Worm (Caenorhabditis elegans) whole organism, L1 larva: Measurements from ENCODE around the gene C10E2.2.

Experiments
- C04F5.9 ChIP-seq: sonication (generic microtip); optimal IDR thresholded peaks from 2 replicates; lab custom pipeline; 2016; ENCODE audit warnings: missing genetic modification characterization, missing compliant biosample characterization
- C16A3.4 ChIP-seq: fragments of 150-350 bp; optimal IDR thresholded peaks from 2 replicates; lab custom pipeline; 2014; ENCODE audit warnings: missing biosample characterization, missing genetic modification characterization
- F16B12.6 ChIP-seq: fragments of 150-350 bp; optimal IDR thresholded peaks from 2 replicates; lab custom pipeline; 2014; ENCODE audit warnings: missing biosample characterization, missing genetic modification characterization
- Y116A8C.19 ChIP-seq: sonication (generic microtip); optimal IDR thresholded peaks from 2 replicates; lab custom pipeline; 2016; ENCODE audit warnings: missing compliant biosample characterization, missing genetic modification characterization, borderline replicate concordance
- alr-1 ChIP-seq: fragments of 200-800 bp; sonication (Bioruptor generic); optimal IDR thresholded peaks from 2 replicates; lab custom pipeline; 2018; ENCODE audit warnings: borderline replicate concordance, mild to moderate bottlenecking, missing genetic modification characterization, missing compliant biosample characterization
- ceh-63 ChIP-seq: fragments of 200-800 bp; sonication (Bioruptor generic); optimal IDR thresholded peaks from 2 replicates; lab custom pipeline; 2018; ENCODE audit warnings: mild to moderate bottlenecking, missing genetic modification characterization, missing compliant biosample characterization
- ceh-82 ChIP-seq, 3 experiments: fragments of 150-350 bp in 1 of 3; sonication (generic microtip) in 2 of 3; optimal IDR thresholded peaks; 2 replicates each; lab custom pipeline; 2014 to 2017; ENCODE audit warnings: missing biosample characterization in 3 of 3, missing genetic modification characterization in 3 of 3
- ceh-90 ChIP-seq: sonication (generic microtip); optimal IDR thresholded peaks from 2 replicates; lab custom pipeline; 2016; ENCODE audit warnings: missing genetic modification characterization, missing compliant biosample characterization
- ces-1 ChIP-seq: fragments of 150-350 bp; optimal IDR thresholded peaks from 2 replicates; lab custom pipeline; 2014; ENCODE audit warnings: missing biosample characterization, missing genetic modification reagents, missing genetic modification characterization
- dpl-1 ChIP-seq, 3 experiments: fragments of 150-350 bp in 2 of 3; sonication (generic microtip) in 1 of 3; optimal IDR thresholded peaks; 2 replicates each; lab custom pipeline; 2014 to 2017; ENCODE audit warnings: missing biosample characterization in 3 of 3, missing genetic modification characterization in 3 of 3, missing genetic modification reagents in 3 of 3
- dsc-1 ChIP-seq: sonication (generic microtip); optimal IDR thresholded peaks from 2 replicates; lab custom pipeline; 2016; ENCODE audit warnings: mild to moderate bottlenecking, missing genetic modification characterization, missing compliant biosample characterization
- efl-1 ChIP-seq, 4 experiments: fragments of 150-350 bp; optimal IDR thresholded peaks in 3 of 4; peaks in 1 of 4; 1 replicate in 1 of 4; 2 replicates in 3 of 4; lab custom pipeline; 2014; ENCODE audit warnings: missing biosample characterization in 2 of 4, missing genetic modification characterization in 2 of 4, missing genetic modification reagents in 2 of 4
- efl-3 ChIP-seq: fragments of 200-800 bp; sonication (Bioruptor generic); optimal IDR thresholded peaks from 2 replicates; lab custom pipeline; 2018; ENCODE audit warnings: mild to moderate bottlenecking, missing genetic modification characterization, missing compliant biosample characterization
- fkh-8 ChIP-seq: sonication (generic microtip); optimal IDR thresholded peaks from 2 replicates; lab custom pipeline; 2016; ENCODE audit warnings: mild to moderate bottlenecking, missing genetic modification characterization, missing compliant biosample characterization
- hlh-17 ChIP-seq: fragments of 200-800 bp; sonication (Bioruptor generic); optimal IDR thresholded peaks from 2 replicates; lab custom pipeline; 2018; ENCODE audit warnings: missing genetic modification characterization, mild to moderate bottlenecking, missing compliant biosample characterization, moderate library complexity, borderline replicate concordance
- hlh-4 ChIP-seq: sonication (generic microtip); optimal IDR thresholded peaks from 2 replicates; lab custom pipeline; 2016; ENCODE audit warnings: mild to moderate bottlenecking, missing genetic modification characterization, missing compliant biosample characterization
- isw-1 ChIP-seq: fragments of 200-800 bp; sonication (Bioruptor generic); IDR thresholded peaks from 2 replicates; pipeline ENCODE4 v1.3.6; 2022; ENCODE audit warnings: missing genetic modification characterization, missing compliant biosample characterization
- jun-1 ChIP-seq: fragments of 150-350 bp; optimal IDR thresholded peaks from 2 replicates; lab custom pipeline; 2014; ENCODE audit warnings: missing biosample characterization, missing genetic modification reagents, missing genetic modification characterization
- lin-13 ChIP-seq: fragments of 150-350 bp; optimal IDR thresholded peaks from 2 replicates; lab custom pipeline; 2014; ENCODE audit warnings: missing biosample characterization, missing genetic modification reagents, missing genetic modification characterization
- lin-14 ChIP-seq: fragments of 200-800 bp; sonication (Bioruptor generic); optimal IDR thresholded peaks from 2 replicates; lab custom pipeline; 2018; ENCODE audit warnings: mild to moderate bottlenecking, missing genetic modification characterization, moderate library complexity, missing compliant biosample characterization
- lin-39 ChIP-seq: fragments of 150-350 bp; optimal IDR thresholded peaks from 2 replicates; lab custom pipeline; 2014; ENCODE audit warnings: missing biosample characterization, missing genetic modification reagents, missing genetic modification characterization
- lir-3 ChIP-seq: sonication (generic microtip); optimal IDR thresholded peaks from 2 replicates; lab custom pipeline; 2016; ENCODE audit warnings: mild to moderate bottlenecking, missing genetic modification characterization, moderate library complexity, missing compliant biosample characterization; ENCODE audit not compliant: poor library complexity
- lsy-2 ChIP-seq, 2 experiments: fragments of 150-350 bp; optimal IDR thresholded peaks; 2 replicates each; lab custom pipeline; 2014; ENCODE audit warnings: missing biosample characterization in 2 of 2, missing genetic modification characterization in 2 of 2
- mab-9 ChIP-seq: fragments of 200-800 bp; sonication (Bioruptor generic); IDR thresholded peaks from 2 replicates; pipeline ENCODE4 v1.3.6; 2022; ENCODE audit warnings: missing genetic modification reagents, missing genetic modification characterization, missing compliant biosample characterization
- mef-2 ChIP-seq: fragments of 150-350 bp; optimal IDR thresholded peaks from 2 replicates; lab custom pipeline; 2014; ENCODE audit warnings: missing biosample characterization, missing genetic modification characterization
- nhr-11 ChIP-seq: fragments of 150-350 bp; optimal IDR thresholded peaks from 2 replicates; lab custom pipeline; 2014; ENCODE audit warnings: missing biosample characterization, missing genetic modification characterization
- nhr-12 ChIP-seq: sonication (generic microtip); optimal IDR thresholded peaks from 2 replicates; lab custom pipeline; 2017; ENCODE audit warnings: missing biosample characterization, missing genetic modification characterization
- nhr-19 ChIP-seq: fragments of 200-800 bp; sonication (Bioruptor generic); conservative IDR thresholded peaks from 2 replicates; pipeline ENCODE4 v1.3.6; 2022; ENCODE audit warnings: missing genetic modification characterization, missing compliant biosample characterization
- nhr-20 ChIP-seq: sonication (generic microtip); optimal IDR thresholded peaks from 2 replicates; lab custom pipeline; 2016; ENCODE audit warnings: mild to moderate bottlenecking, missing genetic modification characterization, missing compliant biosample characterization
- nhr-76 ChIP-seq: sonication (generic microtip); optimal IDR thresholded peaks from 2 replicates; lab custom pipeline; 2017; ENCODE audit warnings: missing biosample characterization, missing genetic modification characterization
- nhr-85 ChIP-seq: sonication (generic microtip); peaks from one replicate; lab custom pipeline; 2016; ENCODE audit warnings: missing genetic modification characterization, inconsistent platforms, missing compliant biosample characterization
- nhr-90 ChIP-seq: sonication (generic microtip); optimal IDR thresholded peaks from 2 replicates; lab custom pipeline; 2016; ENCODE audit warnings: mild to moderate bottlenecking, missing genetic modification characterization, missing compliant biosample characterization; ENCODE audit not compliant: poor library complexity
- pag-3 ChIP-seq: sonication (generic microtip); optimal IDR thresholded peaks from 2 replicates; lab custom pipeline; 2017; ENCODE audit warnings: missing genetic modification characterization, mild to moderate bottlenecking, missing compliant biosample characterization, antibody characterized with exemption, borderline replicate concordance; ENCODE audit not compliant: insufficient read depth
- pqm-1 ChIP-seq: sonication (generic microtip); optimal IDR thresholded peaks from 3 replicates; lab custom pipeline; 2017; ENCODE audit warnings: missing biosample characterization, missing genetic modification characterization
- rnt-1 ChIP-seq: sonication (generic microtip); optimal IDR thresholded peaks from 2 replicates; lab custom pipeline; 2016; ENCODE audit warnings: mild to moderate bottlenecking, missing genetic modification characterization, moderate library complexity, missing compliant biosample characterization
- skn-1 ChIP-seq: fragments of 150-350 bp; optimal IDR thresholded peaks from 2 replicates; lab custom pipeline; 2014; ENCODE audit warnings: missing biosample characterization, missing genetic modification characterization
- sox-4 ChIP-seq: sonication (generic microtip); optimal IDR thresholded peaks from 2 replicates; lab custom pipeline; 2016; ENCODE audit warnings: missing genetic modification characterization, missing compliant biosample characterization
- sup-37 ChIP-seq: fragments of 200-800 bp; sonication (Bioruptor generic); optimal IDR thresholded peaks from 2 replicates; lab custom pipeline; 2018; ENCODE audit warnings: mild to moderate bottlenecking, missing genetic modification characterization, missing compliant biosample characterization
- swsn-7 ChIP-seq: sonication (generic microtip); optimal IDR thresholded peaks from 2 replicates; lab custom pipeline; 2016; ENCODE audit warnings: missing genetic modification characterization, missing compliant biosample characterization
- tbx-2 ChIP-seq: sonication (generic microtip); optimal IDR thresholded peaks from 2 replicates; lab custom pipeline; 2016; ENCODE audit warnings: missing genetic modification characterization, missing compliant biosample characterization
- unc-130 ChIP-seq: fragments of 150-350 bp; optimal IDR thresholded peaks from 2 replicates; lab custom pipeline; 2017; ENCODE audit warnings: missing biosample characterization, missing genetic modification characterization, inconsistent platforms
- unc-30 ChIP-seq: sonication (generic microtip); optimal IDR thresholded peaks from 2 replicates; lab custom pipeline; 2017; ENCODE audit warnings: missing biosample characterization, missing genetic modification characterization
- unc-62 ChIP-seq: fragments of 150-350 bp; optimal IDR thresholded peaks from 2 replicates; lab custom pipeline; 2014; ENCODE audit warnings: missing biosample characterization, missing genetic modification reagents, missing genetic modification characterization
- unc-86 ChIP-seq: sonication (generic microtip); optimal IDR thresholded peaks from 2 replicates; lab custom pipeline; 2016; ENCODE audit warnings: missing genetic modification characterization, missing compliant biosample characterization
- unc-98 ChIP-seq: fragments of 200-800 bp; sonication (Bioruptor generic); IDR thresholded peaks from 2 replicates; pipeline ENCODE4 v1.3.6; 2022; ENCODE audit warnings: missing genetic modification characterization, missing compliant biosample characterization
- vab-15 ChIP-seq: sonication (generic microtip); optimal IDR thresholded peaks from 2 replicates; lab custom pipeline; 2017; ENCODE audit warnings: missing genotype, mild to moderate bottlenecking, missing genetic modification characterization, missing compliant biosample characterization
- zag-1 ChIP-seq: fragments of 150-350 bp; optimal IDR thresholded peaks from 2 replicates; lab custom pipeline; 2014; ENCODE audit warnings: missing biosample characterization, missing genetic modification characterization
- zip-4 ChIP-seq: fragments of 200-800 bp; sonication (Bioruptor generic); optimal IDR thresholded peaks from 2 replicates; lab custom pipeline; 2018; ENCODE audit warnings: mild to moderate bottlenecking, missing genetic modification characterization, moderate library complexity, missing compliant biosample characterization
- ztf-4 ChIP-seq: fragments of 150-350 bp; optimal IDR thresholded peaks from 2 replicates; lab custom pipeline; 2014; ENCODE audit warnings: missing biosample characterization, missing genetic modification characterization

C10E2.2 gene

DNA sequence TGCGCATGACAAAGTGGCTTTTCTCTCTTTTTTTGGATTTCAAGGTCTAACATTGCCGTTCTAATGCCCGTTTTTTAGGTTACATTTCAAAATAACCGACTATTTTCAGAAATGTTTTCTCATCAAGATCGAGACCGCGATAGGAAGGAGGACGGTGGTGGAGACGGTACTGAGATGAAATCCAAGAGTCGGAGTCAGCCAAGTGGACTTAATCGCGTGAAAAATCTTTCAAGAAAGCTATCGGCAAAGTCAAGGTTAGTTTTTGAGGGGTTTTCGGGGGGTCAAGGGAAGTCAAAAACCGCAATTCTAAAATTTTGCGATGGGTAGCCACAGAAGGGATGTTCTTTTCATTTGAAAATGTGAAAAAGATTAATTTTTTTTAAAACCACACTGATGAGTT is 50.9 kb downstream of the C10E2.2 start, which contains the start of gene aak-2:
Gene aak-2 (plus strand): TSS at position 110 of the 400 bp plus-strand sequence.
- TF ChIP-seq nhr-85 (tag; lab: Kevin White, UChicago) (peak; percentile 76), pag-3 (tag; lab: Kevin White, UChicago) (no peak), lin-14 (GFP tag; lab: Kevin White, UChicago) (peak; percentile 33)

- no peak for TF ChIP-seq C04F5.9
- TF ChIP-seq dsc-1 (tag; lab: Kevin White, UChicago): peak; percentile 86
- TF ChIP-seq skn-1 (tag; lab: Kevin White, UChicago): peak; percentile 79
- TF ChIP-seq nhr-90: peak; percentile 89
- TF ChIP-seq isw-1 (GFP tag; lab: Robert Waterston, UW): peak; percentile 68
- peak; percentile 72 to 86 (median 81) for TF ChIP-seq ceh-82 (tag; optimal IDR thresholded peaks at IDR 0.05; lab: Kevin White, UChicago)
- TF ChIP-seq C16A3.4 (tag; lab: Kevin White, UChicago): peak; percentile 84
- no peak for TF ChIP-seq ces-1 (GFP tag; lab: Kevin White, UChicago)
- peak; percentile 93 for TF ChIP-seq ztf-4 (tag; lab: Kevin White, UChicago)
- peak; percentile 92 for TF ChIP-seq swsn-7 (tag; lab: Kevin White, UChicago)
- TF ChIP-seq mab-9 (GFP tag; lab: Robert Waterston, UW): peak; percentile 56; the same call in 1 of the 2 replicates
- peak; percentile 59 to 65 (median 61) for TF ChIP-seq dpl-1 (GFP tag; optimal IDR thresholded peaks at IDR 0.05; lab: Kevin White, UChicago)
- TF ChIP-seq lin-39: peak; percentile 50
- no peak for TF ChIP-seq efl-3 (GFP tag; lab: Kevin White, UChicago)
- peak; percentile 89 for TF ChIP-seq lin-13 (GFP tag; lab: Kevin White, UChicago)
- peak; percentile 95 for TF ChIP-seq tbx-2
- TF ChIP-seq unc-130 (tag; lab: Kevin White, UChicago): peak; percentile 90
- peak; percentile 66 to 80 for TF ChIP-seq efl-1 (optimal IDR thresholded peaks at IDR 0.05; lab: Kevin White, UChicago)
- peak; percentile 33 to 87 for TF ChIP-seq efl-1 (GFP tag; optimal IDR thresholded peaks at IDR 0.05 in 1 of 2; lab: Kevin White, UChicago)
- peak; percentile 36; the same call in 1 of the 2 replicates for TF ChIP-seq unc-98 (GFP tag; lab: Robert Waterston, UW)
- peak; percentile 98 for TF ChIP-seq fkh-8 (tag; lab: Kevin White, UChicago)
- no peak for TF ChIP-seq hlh-17 (GFP tag; lab: Kevin White, UChicago)
- peak; percentile 85 for TF ChIP-seq nhr-11
- no peak for TF ChIP-seq zag-1 (tag; lab: Kevin White, UChicago)
- no peak for TF ChIP-seq nhr-12 (tag; lab: Kevin White, UChicago)
- TF ChIP-seq vab-15 (tag; lab: Kevin White, UChicago): peak; percentile 80
- TF ChIP-seq nhr-20 (tag; lab: Kevin White, UChicago): peak; percentile 98
- peak; percentile 88 for TF ChIP-seq mef-2 (tag; lab: Kevin White, UChicago)
- TF ChIP-seq hlh-4 (tag; lab: Kevin White, UChicago): no peak
- TF ChIP-seq rnt-1 (tag; lab: Kevin White, UChicago): peak; percentile 86
- no peak for TF ChIP-seq Y116A8C.19 (tag; lab: Kevin White, UChicago)
- TF ChIP-seq jun-1 (tag; lab: Kevin White, UChicago): peak; percentile 81
- TF ChIP-seq sup-37 (GFP tag; lab: Kevin White, UChicago): peak; percentile 25
- TF ChIP-seq sox-4 (tag; lab: Kevin White, UChicago): peak; percentile 85
- no peak for TF ChIP-seq pag-3 (tag; lab: Kevin White, UChicago)
- TF ChIP-seq lir-3 (tag; lab: Kevin White, UChicago): peak; percentile 69
- peak; percentile 91 for TF ChIP-seq nhr-19
- TF ChIP-seq F16B12.6 (tag; lab: Kevin White, UChicago): no peak
- no peak for TF ChIP-seq ceh-90 (tag; lab: Kevin White, UChicago)
- no peak for TF ChIP-seq nhr-76 (tag; lab: Kevin White, UChicago)
- TF ChIP-seq unc-30 (tag; lab: Kevin White, UChicago): no peak
- no peak for TF ChIP-seq pqm-1
- TF ChIP-seq lsy-2 (tag; optimal IDR thresholded peaks at IDR 0.05; lab: Kevin White, UChicago): peak; percentile 82 to 90
- TF ChIP-seq alr-1: no peak
- no peak for TF ChIP-seq ceh-63 (GFP tag; lab: Kevin White, UChicago)
- TF ChIP-seq unc-62: no peak
- TF ChIP-seq unc-86 (tag; lab: Kevin White, UChicago): peak; percentile 92
- peak; percentile 46 for TF ChIP-seq zip-4
Measured at ce11 chrX:16796826-16797225, 51.8 kb downstream of the C10E2.2 start.
